Worm (Caenorhabditis elegans) whole organism, young adult: ENCODE measurements around the gene str-220.

Source experiments
- F22D6.2 ChIP-seq: sonication (generic microtip); optimal IDR thresholded peaks from 2 replicates; lab custom pipeline; 2016; ENCODE audit warnings: mild to moderate bottlenecking, missing genetic modification characterization, missing compliant biosample characterization
- atf-7 ChIP-seq: sonication (generic microtip); optimal IDR thresholded peaks from 2 replicates; lab custom pipeline; 2017; ENCODE audit warnings: mild to moderate bottlenecking, missing genetic modification characterization, missing compliant biosample characterization
- ekl-4 ChIP-seq: fragments of 200-800 bp; sonication (Bioruptor generic); IDR thresholded peaks from 2 replicates; pipeline ENCODE4 v1.3.6; 2022; ENCODE audit warnings: missing genetic modification reagents, missing genetic modification characterization, missing compliant biosample characterization
- hlh-26 ChIP-seq: fragments of 200-800 bp; sonication (Bioruptor generic); conservative IDR thresholded peaks from 2 replicates; pipeline ENCODE4 v1.3.6; 2022; ENCODE audit warnings: missing genetic modification reagents, missing genetic modification characterization, missing compliant biosample characterization
- hrde-1 ChIP-seq: sonication (generic microtip); optimal IDR thresholded peaks from 2 replicates; lab custom pipeline; 2016; ENCODE audit warnings: missing genetic modification characterization, mild to moderate bottlenecking, missing compliant biosample characterization, moderate library complexity, missing genotype, missing genetic modification reagents, borderline replicate concordance
- nfya-1 ChIP-seq: sonication (generic microtip); optimal IDR thresholded peaks from 2 replicates; lab custom pipeline; 2017; ENCODE audit warnings: antibody characterized with exemption, missing compliant biosample characterization, missing genetic modification characterization, borderline replicate concordance; ENCODE audit not compliant: insufficient read depth
- nfya-2 ChIP-seq: fragments of 200-800 bp; sonication (Bioruptor generic); IDR thresholded peaks from 2 replicates; pipeline ENCODE4 v1.3.6; 2022; ENCODE audit warnings: missing genetic modification reagents, missing genetic modification characterization, missing compliant biosample characterization
- nhr-90 ChIP-seq: sonication (generic microtip); optimal IDR thresholded peaks from 2 replicates; lab custom pipeline; 2016; ENCODE audit warnings: missing genotype, mild to moderate bottlenecking, missing genetic modification characterization, missing compliant biosample characterization
- rcor-1 ChIP-seq: fragments of 200-800 bp; sonication (Bioruptor generic); IDR thresholded peaks from 2 replicates; pipeline ENCODE4 v1.3.6; 2022; ENCODE audit warnings: missing genetic modification reagents, missing genetic modification characterization, missing compliant biosample characterization
- snpc-1.1 ChIP-seq: sonication (generic microtip); optimal IDR thresholded peaks from 2 replicates; lab custom pipeline; 2017; ENCODE audit warnings: missing genetic modification characterization, mild to moderate bottlenecking, missing compliant biosample characterization, antibody characterized with exemption, moderate library complexity, missing genotype, missing genetic modification reagents; ENCODE audit not compliant: insufficient read depth
- somi-1 ChIP-seq: fragments of 200-800 bp; sonication (Bioruptor generic); optimal IDR thresholded peaks from 2 replicates; lab custom pipeline; 2018; ENCODE audit warnings: mild to moderate bottlenecking, missing genetic modification characterization, missing compliant biosample characterization
- tbx-9 ChIP-seq: sonication (generic microtip); optimal IDR thresholded peaks from 2 replicates; lab custom pipeline; 2016; ENCODE audit warnings: borderline replicate concordance, missing genetic modification characterization, inconsistent platforms, missing compliant biosample characterization
- tlf-1 ChIP-seq: fragments of 200-800 bp; sonication (Bioruptor generic); optimal IDR thresholded peaks from 2 replicates; lab custom pipeline; 2018; ENCODE audit warnings: mild to moderate bottlenecking, missing genetic modification characterization, missing compliant biosample characterization
- unc-62 ChIP-seq: fragments of 150-350 bp; optimal IDR thresholded peaks from 2 replicates; lab custom pipeline; 2014; ENCODE audit warnings: missing biosample characterization, missing genetic modification reagents, missing genetic modification characterization

ce11 chrIV:7182818-7183217, 11.7 kb upstream of the str-220 start:
- TF ChIP-seq tbx-9 (tag; lab: Kevin White, UChicago) = no peak
- TF ChIP-seq nfya-2 (GFP tag; lab: Robert Waterston, UW) = no peak
- no peak for TF ChIP-seq rcor-1 (GFP tag; lab: Robert Waterston, UW)
- peak; percentile 75 for TF ChIP-seq unc-62
- TF ChIP-seq nhr-90 (tag; lab: Kevin White, UChicago) = no peak
- no peak for TF ChIP-seq snpc-1.1 (tag; lab: Kevin White, UChicago)
- no peak for TF ChIP-seq tlf-1 (GFP tag; lab: Kevin White, UChicago)
- no peak for TF ChIP-seq atf-7
- no peak for TF ChIP-seq ekl-4 (GFP tag; lab: Robert Waterston, UW)
- no peak for TF ChIP-seq somi-1
- TF ChIP-seq nfya-1 (tag; lab: Kevin White, UChicago) = no peak
- no peak for TF ChIP-seq hlh-26 (GFP tag; lab: Robert Waterston, UW)
- TF ChIP-seq F22D6.2 (tag; lab: Kevin White, UChicago) = no peak
- no peak for TF ChIP-seq hrde-1 (tag; lab: Kevin White, UChicago)
